Fruit fly (Drosophila melanogaster) whole organism, adult: ENCODE data around the gene Pgm1.

Experiments used
- CG11617 ChIP-seq: fragments of 200-800 bp; sonication (Bioruptor generic); optimal IDR thresholded peaks from 2 replicates; lab custom pipeline; 2017; ENCODE audit warnings: mild to moderate bottlenecking, missing biosample characterization, missing genetic modification reagents, missing genetic modification characterization
- CG12768 ChIP-seq: fragments of 200-800 bp; sonication (Bioruptor generic); optimal IDR thresholded peaks from 2 replicates; lab custom pipeline; 2017; ENCODE audit warnings: missing biosample characterization, missing genetic modification characterization, mild to moderate bottlenecking, moderate library complexity, missing genetic modification reagents
- CG14711 ChIP-seq: fragments of 200-800 bp; sonication (Bioruptor generic); optimal IDR thresholded peaks from 2 replicates; lab custom pipeline; 2018; ENCODE audit warnings: missing biosample characterization, mild to moderate bottlenecking, missing genetic modification characterization, moderate library complexity
- CG1620 ChIP-seq: fragments of 200-800 bp; sonication (Bioruptor generic); optimal IDR thresholded peaks from 2 replicates; lab custom pipeline; 2016; ENCODE audit warnings: missing biosample characterization, missing genetic modification characterization
- CG33017 ChIP-seq: fragments of 200-800 bp; sonication (Bioruptor generic); optimal IDR thresholded peaks from 2 replicates; lab custom pipeline; 2018; ENCODE audit warnings: missing biosample characterization, mild to moderate bottlenecking, missing genetic modification characterization, moderate library complexity
- CG5204 ChIP-seq: fragments of 200-800 bp; sonication (Bioruptor generic); optimal IDR thresholded peaks from 2 replicates; lab custom pipeline; 2016; ENCODE audit warnings: missing biosample characterization, missing genetic modification characterization
- CG7045 ChIP-seq: fragments of 200-800 bp; sonication (Bioruptor generic); optimal IDR thresholded peaks from 2 replicates; lab custom pipeline; 2017; ENCODE audit warnings: missing biosample characterization, mild to moderate bottlenecking, missing genetic modification characterization
- CG7101 ChIP-seq: fragments of 200-800 bp; sonication (Bioruptor generic); optimal IDR thresholded peaks from 2 replicates; lab custom pipeline; 2018; ENCODE audit warnings: missing biosample characterization, mild to moderate bottlenecking, missing genetic modification characterization, moderate library complexity
- Clk ChIP-seq: fragments of 200-800 bp; sonication (Bioruptor generic); optimal IDR thresholded peaks from 2 replicates; lab custom pipeline; 2017; ENCODE audit warnings: missing biosample characterization, missing genetic modification characterization
- Crg-1 ChIP-seq: fragments of 200-800 bp; sonication (Bioruptor generic); optimal IDR thresholded peaks from 2 replicates; lab custom pipeline; 2016; ENCODE audit warnings: missing biosample characterization, missing genetic modification characterization
- Hr96 ChIP-seq: fragments of 200-800 bp; sonication (Bioruptor generic); optimal IDR thresholded peaks from 2 replicates; lab custom pipeline; 2016; ENCODE audit warnings: missing biosample characterization, missing genetic modification characterization
- Mnt ChIP-seq: fragments of 200-800 bp; sonication (Bioruptor generic); optimal IDR thresholded peaks from 2 replicates; lab custom pipeline; 2016; ENCODE audit warnings: missing biosample characterization, mild to moderate bottlenecking, missing genetic modification characterization
- bab1 ChIP-seq: fragments of 200-800 bp; sonication (Bioruptor generic); optimal IDR thresholded peaks from 3 replicates; lab custom pipeline; 2019; ENCODE audit warnings: missing biosample characterization, mild to moderate bottlenecking, missing genetic modification characterization, moderate library complexity
- cnc ChIP-seq, 2 experiments: fragments of >200 bp; optimal IDR thresholded peaks; 2 replicates each; lab custom pipeline; 2017
- kay ChIP-seq: fragments of 200-800 bp; sonication (Bioruptor generic); peaks from one replicate; lab custom pipeline; 2016; ENCODE audit warnings: missing biosample characterization, missing genetic modification characterization, borderline replicate concordance
- ovo ChIP-seq: fragments of 200-800 bp; sonication (Bioruptor generic); optimal IDR thresholded peaks from 2 replicates; lab custom pipeline; 2016; ENCODE audit warnings: missing biosample characterization, missing genetic modification characterization
- pad ChIP-seq: fragments of 200-800 bp; sonication (Bioruptor generic); optimal IDR thresholded peaks from 3 replicates; lab custom pipeline; 2017; ENCODE audit warnings: missing biosample characterization, missing genetic modification characterization, mild to moderate bottlenecking, moderate library complexity, missing genetic modification reagents
- tj ChIP-seq: fragments of 200-800 bp; sonication (Bioruptor generic); optimal IDR thresholded peaks from 3 replicates; lab custom pipeline; 2017; ENCODE audit warnings: missing biosample characterization, mild to moderate bottlenecking, missing genetic modification characterization, moderate library complexity
- toe ChIP-seq: fragments of 200-800 bp; sonication (Bioruptor generic); optimal IDR thresholded peaks from 2 replicates; lab custom pipeline; 2016; ENCODE audit warnings: missing biosample characterization, missing genetic modification characterization

Gene Pgm1

DNA sequence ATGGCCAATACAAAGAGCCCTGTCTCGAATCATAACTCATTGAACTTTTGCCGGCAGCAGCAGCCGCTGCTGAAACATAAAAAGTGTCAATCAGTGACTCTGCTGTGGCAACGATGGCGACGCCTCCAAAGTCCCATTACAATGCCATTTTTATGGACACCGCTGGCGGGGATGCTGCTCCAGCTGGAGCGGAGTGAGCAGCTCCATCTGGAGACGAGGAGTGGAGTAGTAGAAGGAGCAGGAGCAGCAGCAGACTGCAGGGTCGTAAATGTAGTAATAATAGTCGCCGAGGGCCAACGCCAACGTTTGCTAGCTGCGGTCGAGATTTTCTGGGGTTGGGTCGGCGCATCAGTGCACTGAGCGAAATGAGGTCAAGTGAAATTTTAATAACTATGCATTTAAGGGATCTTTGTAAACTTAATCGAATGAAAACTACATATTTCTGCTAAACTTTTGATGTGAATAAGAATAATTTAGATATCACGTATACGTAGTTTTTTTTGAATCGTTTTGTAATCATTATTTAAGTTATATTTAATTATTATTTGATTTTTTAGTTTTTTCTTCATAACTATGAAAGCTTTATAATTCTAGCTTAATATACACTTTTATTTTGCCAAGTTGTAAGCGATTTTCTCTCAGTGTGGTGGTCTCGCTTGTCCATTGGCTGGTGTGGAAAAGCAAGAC lies 40.3 kb upstream of the Pgm1 start:
- TF ChIP-seq CG7101 (tag; lab: Kevin White, UChicago) = no peak
- TF ChIP-seq pad = no peak
- no peak for TF ChIP-seq CG5204 (GFP tag; lab: Kevin White, UChicago)

DNA sequence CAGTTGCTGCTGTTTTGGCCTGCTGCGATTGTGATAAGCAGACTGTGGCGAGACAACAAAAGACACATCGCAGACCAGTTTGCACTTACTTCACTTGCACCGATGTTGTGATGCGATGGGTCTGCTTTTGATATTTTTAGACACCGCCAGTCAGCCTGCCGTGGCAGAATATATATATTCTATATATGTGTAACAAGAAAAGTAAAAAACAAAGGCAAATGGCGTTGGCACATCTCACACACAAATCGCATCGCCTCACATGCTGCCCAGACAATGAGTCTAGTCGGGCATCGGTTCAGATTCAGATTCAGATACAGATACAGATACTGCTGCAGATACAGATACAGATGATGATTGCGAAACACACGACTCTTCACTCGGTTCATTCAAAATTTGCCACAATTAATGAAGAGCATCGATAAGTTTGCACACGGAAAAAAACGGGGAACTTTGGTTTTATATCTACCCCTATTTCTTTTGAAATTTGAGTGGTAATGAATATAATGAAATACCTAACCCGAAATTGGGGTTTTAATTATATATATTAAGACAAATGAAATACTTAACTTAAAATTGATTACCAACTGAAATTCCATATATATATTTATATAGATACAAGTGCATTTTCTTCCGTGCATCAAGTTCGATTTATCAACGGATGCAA lies 39.5 kb upstream of the Pgm1 start:
- TF ChIP-seq CG11617 (GFP tag; lab: Kevin White, UChicago) (no peak), CG7101 (tag; lab: Kevin White, UChicago) (no peak), tj (GFP tag; lab: Kevin White, UChicago) (no peak), cnc (optimal IDR thresholded peaks at IDR 0.05; lab: Kevin White, UChicago) (no peak), ovo (GFP tag; lab: Kevin White, UChicago) (no peak), bab1 (GFP tag; lab: Kevin White, UChicago) (no peak), CG1620 (GFP tag; lab: Kevin White, UChicago) (no peak), CG7045 (no peak), Hr96 (GFP tag; lab: Kevin White, UChicago) (no peak)

DNA sequence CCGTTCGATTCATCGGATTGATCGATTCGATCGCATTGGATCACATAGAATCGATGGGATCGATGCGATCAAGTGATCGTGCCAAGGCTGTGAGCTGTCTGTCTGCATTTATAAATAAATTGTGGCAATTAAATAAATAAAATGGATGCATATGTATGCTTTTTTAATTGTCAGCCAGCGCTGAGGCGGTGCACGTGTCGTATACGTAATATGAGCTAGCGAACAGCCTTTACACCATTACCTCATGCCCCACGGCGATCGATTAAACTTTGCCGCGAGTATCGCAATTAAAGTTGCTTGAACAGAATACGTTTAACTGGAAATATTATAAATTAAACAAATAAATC lies 38.6 kb upstream of the Pgm1 start:
- TF ChIP-seq tj (GFP tag; lab: Kevin White, UChicago) (no peak), Clk (GFP tag; lab: Kevin White, UChicago) (no peak), CG5204 (GFP tag; lab: Kevin White, UChicago) (peak; percentile 11), CG7101 (tag; lab: Kevin White, UChicago) (no peak), CG7045 (no peak), Hr96 (GFP tag; lab: Kevin White, UChicago) (no peak), bab1 (GFP tag; lab: Kevin White, UChicago) (no peak), CG11617 (GFP tag; lab: Kevin White, UChicago) (no peak), CG1620 (GFP tag; lab: Kevin White, UChicago) (no peak), Mnt (GFP tag; lab: Kevin White, UChicago) (no peak), CG14711 (tag; lab: Kevin White, UChicago) (no peak), toe (GFP tag; lab: Kevin White, UChicago) (no peak), cnc (optimal IDR thresholded peaks at IDR 0.05; lab: Kevin White, UChicago) (no peak), kay (peak; percentile 52), pad (no peak)

DNA sequence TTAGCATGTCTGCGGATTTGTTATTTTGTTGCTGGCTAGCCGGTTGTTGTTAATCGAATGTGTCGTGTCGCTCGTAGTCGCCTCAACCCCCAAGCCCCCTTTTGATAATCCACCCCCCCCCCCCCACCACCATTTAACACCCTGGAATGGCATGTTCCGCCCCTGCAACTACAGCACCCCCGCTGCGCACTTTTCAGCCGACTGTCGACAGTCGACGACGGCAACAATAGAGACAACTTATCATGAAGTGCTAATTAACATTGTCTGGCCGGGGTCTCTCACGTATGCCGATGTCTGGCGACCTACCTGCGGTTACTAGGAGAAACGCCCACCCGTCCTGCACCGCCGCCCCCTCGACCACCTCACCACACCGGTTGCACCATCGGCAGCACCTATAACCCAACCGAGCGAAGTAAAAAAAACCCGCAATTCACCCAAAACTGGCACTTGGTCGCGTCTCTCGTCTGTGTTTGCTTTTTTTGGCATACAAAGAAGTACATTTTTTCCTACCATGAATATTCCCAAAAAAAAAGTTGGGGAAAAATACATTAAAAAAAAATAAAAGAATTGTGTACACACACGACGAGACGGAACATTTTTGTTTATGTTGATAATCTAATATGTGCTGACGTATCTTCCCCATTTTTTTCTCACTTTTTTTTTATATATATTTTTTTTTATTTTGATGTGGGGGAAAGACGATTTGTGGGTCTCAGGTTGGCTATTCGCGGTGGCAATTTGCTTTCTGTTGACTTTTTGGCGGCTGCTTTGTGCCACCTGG lies 38.1 kb upstream of the Pgm1 start:
- TF ChIP-seq Clk (GFP tag; lab: Kevin White, UChicago) (no peak), Hr96 (GFP tag; lab: Kevin White, UChicago) (peak; percentile 17), tj (GFP tag; lab: Kevin White, UChicago) (peak; percentile 65)

- TF ChIP-seq CG7101 (tag; lab: Kevin White, UChicago) = no peak
- TF ChIP-seq tj (GFP tag; lab: Kevin White, UChicago) = peak; percentile 17
- TF ChIP-seq ovo (GFP tag; lab: Kevin White, UChicago) = no peak
- TF ChIP-seq bab1 (GFP tag; lab: Kevin White, UChicago) = peak; percentile 8
- TF ChIP-seq CG12768 (GFP tag; lab: Kevin White, UChicago) = peak; percentile 27
- TF ChIP-seq CG33017 (tag; lab: Kevin White, UChicago) = no peak
- no peak for TF ChIP-seq Hr96 (GFP tag; lab: Kevin White, UChicago)
- peak; percentile 84 for TF ChIP-seq kay
- TF ChIP-seq CG1620 (GFP tag; lab: Kevin White, UChicago) = no peak
- TF ChIP-seq CG5204 (GFP tag; lab: Kevin White, UChicago) = no peak
- TF ChIP-seq Crg-1 (GFP tag; lab: Kevin White, UChicago) = no peak
- TF ChIP-seq CG14711 (tag; lab: Kevin White, UChicago) = peak; percentile 0
These were observed 37.2 kb upstream of the Pgm1 start for dm6 chr3L:16165356-16166168.
